Worm (Caenorhabditis elegans) whole organism, L2 larva: Measurements from ENCODE around the gene srx-41.

Experiments
- aly-2 ChIP-seq: fragments of 150-350 bp; optimal IDR thresholded peaks from 2 replicates; lab custom pipeline; 2014; ENCODE audit warnings: missing biosample characterization, missing genetic modification characterization
- blmp-1 ChIP-seq: sonication (generic microtip); optimal IDR thresholded peaks from 2 replicates; lab custom pipeline; 2017; ENCODE audit warnings: missing genetic modification characterization, mild to moderate bottlenecking, missing compliant biosample characterization, antibody characterized with exemption, moderate library complexity; ENCODE audit not compliant: insufficient read depth
- ceh-82 ChIP-seq: fragments of 150-350 bp; optimal IDR thresholded peaks from 2 replicates; lab custom pipeline; 2014; ENCODE audit warnings: missing biosample characterization, missing genetic modification characterization
- dmd-4 ChIP-seq: sonication (generic microtip); optimal IDR thresholded peaks from 2 replicates; lab custom pipeline; 2017; ENCODE audit warnings: missing biosample characterization, missing genetic modification characterization
- elt-1 ChIP-seq: fragments of 150-350 bp; optimal IDR thresholded peaks from 2 replicates; lab custom pipeline; 2014; ENCODE audit warnings: missing biosample characterization, missing genetic modification characterization
- fos-1 ChIP-seq: fragments of 150-350 bp; optimal IDR thresholded peaks from 2 replicates; lab custom pipeline; 2014; ENCODE audit warnings: missing biosample characterization, missing genetic modification characterization
- mab-5 ChIP-seq: fragments of 150-350 bp; optimal IDR thresholded peaks from 2 replicates; lab custom pipeline; 2014; ENCODE audit warnings: missing biosample characterization, missing genetic modification characterization
- nhr-11 ChIP-seq: fragments of 150-350 bp; optimal IDR thresholded peaks from 2 replicates; lab custom pipeline; 2014; ENCODE audit warnings: missing biosample characterization, missing genetic modification characterization
- nhr-237 ChIP-seq: fragments of 150-350 bp; optimal IDR thresholded peaks from 2 replicates; lab custom pipeline; 2014; ENCODE audit warnings: missing biosample characterization, missing genetic modification characterization
- sem-4 ChIP-seq: fragments of 150-350 bp; optimal IDR thresholded peaks from 2 replicates; lab custom pipeline; 2014; ENCODE audit warnings: missing biosample characterization, missing genetic modification reagents, missing genetic modification characterization
- skn-1 ChIP-seq: sonication (generic microtip); optimal IDR thresholded peaks from 2 replicates; lab custom pipeline; 2017; ENCODE audit warnings: missing biosample characterization, missing genetic modification characterization
- unc-39 ChIP-seq: fragments of 150-350 bp; optimal IDR thresholded peaks from 2 replicates; lab custom pipeline; 2014; ENCODE audit warnings: missing biosample characterization, missing genetic modification characterization
- unc-55 ChIP-seq: fragments of 150-350 bp; sonication (generic microtip); optimal IDR thresholded peaks from 3 replicates; lab custom pipeline; 2014; ENCODE audit warnings: missing biosample characterization, missing genetic modification reagents, missing genetic modification characterization
- zag-1 ChIP-seq: fragments of 150-350 bp; optimal IDR thresholded peaks from 2 replicates; lab custom pipeline; 2014; ENCODE audit warnings: missing biosample characterization, missing genetic modification characterization

DNA sequence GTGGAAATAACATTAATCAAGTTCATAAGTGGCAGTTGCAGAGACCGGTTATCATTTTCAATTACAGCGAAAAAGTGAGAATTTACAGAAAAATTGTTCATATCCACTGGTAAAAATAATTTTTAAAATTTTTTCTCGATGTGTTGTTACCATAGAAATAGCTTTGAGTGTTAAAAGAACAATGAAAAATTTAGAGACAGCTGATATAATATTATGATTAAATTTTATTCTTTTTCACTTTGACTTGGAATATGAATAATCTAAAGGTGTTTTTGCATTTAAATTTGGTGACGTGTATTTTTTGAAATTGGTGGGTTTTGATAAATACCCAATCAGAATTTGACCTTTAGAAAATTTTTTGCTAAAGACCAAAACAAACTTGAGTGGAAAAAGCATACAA lies 5.4 kb downstream of the srx-41 start, which contains the start of gene F59B1.6:
- TF ChIP-seq zag-1 (tag; lab: Kevin White, UChicago) (no peak), nhr-237 (tag; lab: Kevin White, UChicago) (no peak), fos-1 (tag; lab: Kevin White, UChicago) (no peak), unc-39 (tag; lab: Kevin White, UChicago) (no peak), nhr-11 (tag; lab: Kevin White, UChicago) (no peak), mab-5 (no peak), ceh-82 (tag; lab: Kevin White, UChicago) (no peak), skn-1 (tag; lab: Kevin White, UChicago) (no peak), dmd-4 (no peak), elt-1 (tag; lab: Kevin White, UChicago) (no peak), blmp-1 (tag; lab: Kevin White, UChicago) (no peak), aly-2 (tag; lab: Kevin White, UChicago) (no peak), sem-4 (tag; lab: Kevin White, UChicago) (no peak), unc-55 (GFP tag; lab: Kevin White, UChicago) (no peak)
